Fruit fly (Drosophila melanogaster): Measurements from ENCODE around the gene gro.

Gene gro

DNA sequence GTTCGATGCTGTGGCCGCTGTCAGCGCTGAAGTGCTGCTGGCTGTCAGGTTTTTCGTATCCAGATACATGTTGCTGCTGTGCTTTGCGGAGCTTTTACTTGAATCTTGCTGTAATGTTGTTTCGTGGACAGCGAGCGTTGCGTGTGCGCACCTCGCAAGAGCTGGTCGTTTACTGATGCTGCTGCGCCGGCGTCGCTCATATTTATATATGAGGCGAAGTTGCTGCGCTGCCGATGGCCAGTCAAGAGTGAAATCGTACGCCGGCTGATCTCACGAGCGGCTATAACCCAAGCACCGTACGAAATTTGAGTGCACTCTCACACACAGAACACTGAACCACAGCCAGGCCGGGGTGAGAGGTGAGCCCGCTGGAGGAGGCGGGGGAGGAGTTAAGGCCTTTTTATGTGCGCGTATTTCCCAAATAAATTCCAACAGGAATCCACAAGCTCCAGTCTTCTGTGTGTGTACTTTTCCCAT, 24.2 kb upstream of the gro start:
- TF ChIP-seq h (optimal IDR thresholded peaks at IDR 0.05): no peak
- TF ChIP-seq Sin3A (optimal IDR thresholded peaks at IDR 0.05): no peak
- no peak for TF ChIP-seq psq (optimal IDR thresholded peaks at IDR 0.05)
- no peak for TF ChIP-seq Myc (optimal IDR thresholded peaks at IDR 0.05)
- no peak for TF ChIP-seq ttk (optimal IDR thresholded peaks at IDR 0.05)
- no peak for TF ChIP-seq insv (optimal IDR thresholded peaks at IDR 0.05)

DNA sequence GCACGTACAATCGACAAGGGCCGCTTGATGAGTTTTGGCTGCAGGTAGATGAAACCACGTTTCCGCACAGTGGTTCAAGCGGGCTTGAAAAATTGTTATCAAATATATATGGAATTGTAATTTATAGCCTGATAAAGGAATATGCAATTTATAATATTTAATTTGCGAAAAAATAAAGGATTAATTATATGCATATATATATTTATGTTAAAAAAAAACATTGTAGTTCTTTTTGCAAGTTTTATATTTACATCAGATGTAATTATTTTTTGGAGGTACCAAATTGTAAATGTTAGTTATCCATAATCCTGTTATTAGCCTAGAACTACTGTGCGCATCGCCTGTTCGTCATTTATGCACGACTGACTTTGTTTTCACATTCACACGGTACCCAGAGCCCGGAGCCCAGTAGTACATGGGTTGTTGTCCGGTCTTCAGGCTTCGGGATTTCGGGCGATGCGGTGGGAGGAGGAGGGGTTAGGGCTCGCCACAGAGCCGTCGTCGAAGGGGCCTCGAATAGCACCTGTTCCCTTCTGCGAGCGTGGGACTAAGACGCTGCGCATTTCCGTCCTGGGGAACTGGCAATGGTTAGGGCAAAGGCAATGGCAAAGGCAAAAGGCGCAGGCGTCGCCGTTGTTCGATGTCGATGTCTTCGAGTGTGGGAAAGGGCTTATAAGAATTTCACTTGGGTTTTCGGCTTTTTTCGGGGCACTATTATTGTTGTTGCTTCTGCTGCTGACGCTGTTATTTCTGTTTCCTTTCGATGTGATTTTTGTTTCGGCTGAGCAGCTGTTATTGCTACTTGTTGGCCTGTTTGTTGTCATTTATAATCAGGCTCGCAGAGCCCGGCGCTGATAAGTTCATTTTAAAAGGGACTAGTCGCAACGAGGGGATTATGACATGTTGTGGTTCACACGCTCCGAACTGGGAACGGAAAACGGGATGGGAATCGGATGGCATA, 23.5 kb upstream of the gro start:
- TF ChIP-seq Myc (optimal IDR thresholded peaks at IDR 0.05) (no peak), insv (optimal IDR thresholded peaks at IDR 0.05) (no peak), h (optimal IDR thresholded peaks at IDR 0.05) (no peak), ttk (optimal IDR thresholded peaks at IDR 0.05) (no peak), psq (optimal IDR thresholded peaks at IDR 0.05) (no peak), Sin3A (optimal IDR thresholded peaks at IDR 0.05) (no peak)

DNA sequence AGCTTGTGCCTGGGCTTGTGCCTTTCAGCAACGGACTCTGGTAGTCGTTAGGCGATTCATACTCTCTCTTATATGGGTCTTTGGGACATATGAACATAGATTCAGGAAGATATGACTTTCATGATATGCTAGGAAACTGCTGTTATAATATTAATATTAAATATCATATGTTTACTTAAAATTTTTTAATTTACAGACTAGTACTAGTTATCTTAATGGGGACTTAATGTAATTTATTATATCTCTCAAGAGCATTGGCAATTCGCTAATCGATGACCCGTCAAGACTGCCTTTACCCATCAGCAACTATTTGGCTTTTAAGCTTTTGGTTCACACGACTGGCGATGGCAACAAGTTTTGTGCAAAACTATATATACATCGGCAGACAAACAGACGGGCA, 22.3 kb upstream of the gro start:
- TF ChIP-seq Sin3A (optimal IDR thresholded peaks at IDR 0.05): no peak
- no peak for TF ChIP-seq psq (optimal IDR thresholded peaks at IDR 0.05)
- TF ChIP-seq Myc (optimal IDR thresholded peaks at IDR 0.05): no peak
- no peak for TF ChIP-seq insv (optimal IDR thresholded peaks at IDR 0.05)
- no peak for TF ChIP-seq h (optimal IDR thresholded peaks at IDR 0.05)
- no peak for TF ChIP-seq ttk (optimal IDR thresholded peaks at IDR 0.05)

- TF ChIP-seq Myc (optimal IDR thresholded peaks at IDR 0.05): no peak
- TF ChIP-seq h (optimal IDR thresholded peaks at IDR 0.05): peak; percentile 43
These were observed 21.0 kb upstream of the gro start for dm6 chr3R:26020244-26021171.

dm6 chr3R:26021195-26021914, 20.2 kb upstream of the gro start:
- TF ChIP-seq ttk (optimal IDR thresholded peaks at IDR 0.05) (no peak), h (optimal IDR thresholded peaks at IDR 0.05) (no peak), Sin3A (optimal IDR thresholded peaks at IDR 0.05) (no peak), Myc (optimal IDR thresholded peaks at IDR 0.05) (no peak), psq (optimal IDR thresholded peaks at IDR 0.05) (no peak), insv (optimal IDR thresholded peaks at IDR 0.05) (no peak)

DNA sequence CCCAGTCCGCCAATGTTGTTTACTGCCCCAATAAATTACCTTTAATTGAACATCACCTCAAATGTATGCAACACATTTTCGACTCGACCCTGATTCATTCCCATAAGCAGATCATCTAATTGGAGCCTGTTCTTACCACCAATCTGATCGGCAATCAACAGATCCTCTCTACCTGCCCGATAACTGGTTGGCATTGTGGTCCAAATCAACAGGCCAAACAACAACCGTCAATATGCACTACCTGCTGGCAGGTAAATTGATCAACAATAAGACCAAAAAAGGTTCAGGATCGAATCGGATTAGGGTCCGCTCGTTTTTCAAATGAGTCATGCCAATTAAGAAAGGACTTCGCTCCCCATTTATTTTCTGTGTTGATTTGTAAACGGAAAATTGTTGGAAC, 18.3 kb upstream of the gro start:
- TF ChIP-seq ttk (optimal IDR thresholded peaks at IDR 0.05) (no peak), h (optimal IDR thresholded peaks at IDR 0.05) (no peak), Sin3A (optimal IDR thresholded peaks at IDR 0.05) (no peak), psq (optimal IDR thresholded peaks at IDR 0.05) (no peak), Myc (optimal IDR thresholded peaks at IDR 0.05) (no peak), insv (optimal IDR thresholded peaks at IDR 0.05) (no peak)

dm6 chr3R:26024596-26025213, 16.8 kb upstream of the gro start:
- TF ChIP-seq h (optimal IDR thresholded peaks at IDR 0.05): no peak
- no peak for TF ChIP-seq Myc (optimal IDR thresholded peaks at IDR 0.05)
- no peak for TF ChIP-seq insv (optimal IDR thresholded peaks at IDR 0.05)
- TF ChIP-seq ttk (optimal IDR thresholded peaks at IDR 0.05): no peak
- no peak for TF ChIP-seq psq (optimal IDR thresholded peaks at IDR 0.05)
- TF ChIP-seq Sin3A (optimal IDR thresholded peaks at IDR 0.05): no peak

DNA sequence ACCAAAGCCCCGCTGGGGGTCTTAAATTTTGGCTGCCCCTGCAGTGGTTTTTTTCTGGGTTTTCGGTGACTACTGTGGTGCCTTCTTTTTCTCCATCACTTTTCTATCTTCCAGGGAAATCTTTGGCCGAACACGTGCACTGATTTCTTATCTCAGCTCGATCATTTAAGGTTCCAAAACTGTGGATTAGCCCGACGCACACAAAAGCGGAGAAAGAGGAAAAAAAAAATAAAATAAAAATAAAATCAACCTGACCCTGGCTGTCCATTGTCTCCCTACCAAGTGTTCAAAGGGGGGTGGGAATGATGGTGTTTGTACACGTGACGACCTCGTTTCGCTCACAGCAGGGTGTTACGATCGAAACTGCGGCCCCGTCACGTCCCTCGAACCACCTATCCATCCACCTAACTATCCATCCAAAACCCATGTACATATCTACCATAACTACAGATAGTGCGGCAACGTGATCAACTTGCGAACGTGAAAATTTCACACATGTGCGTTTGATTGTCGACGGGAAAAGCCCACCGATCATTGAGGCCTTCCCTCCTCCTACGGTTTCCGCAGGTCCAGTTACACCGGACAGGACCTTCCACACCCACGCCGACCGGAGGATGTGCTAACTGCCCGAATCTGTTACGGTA, 14.8 kb upstream of the gro start:
- TF ChIP-seq Myc (optimal IDR thresholded peaks at IDR 0.05): no peak
- TF ChIP-seq Sin3A (optimal IDR thresholded peaks at IDR 0.05): no peak
- no peak for TF ChIP-seq psq (optimal IDR thresholded peaks at IDR 0.05)
- no peak for TF ChIP-seq ttk (optimal IDR thresholded peaks at IDR 0.05)
- TF ChIP-seq h (optimal IDR thresholded peaks at IDR 0.05): no peak
- TF ChIP-seq insv (optimal IDR thresholded peaks at IDR 0.05): no peak

DNA sequence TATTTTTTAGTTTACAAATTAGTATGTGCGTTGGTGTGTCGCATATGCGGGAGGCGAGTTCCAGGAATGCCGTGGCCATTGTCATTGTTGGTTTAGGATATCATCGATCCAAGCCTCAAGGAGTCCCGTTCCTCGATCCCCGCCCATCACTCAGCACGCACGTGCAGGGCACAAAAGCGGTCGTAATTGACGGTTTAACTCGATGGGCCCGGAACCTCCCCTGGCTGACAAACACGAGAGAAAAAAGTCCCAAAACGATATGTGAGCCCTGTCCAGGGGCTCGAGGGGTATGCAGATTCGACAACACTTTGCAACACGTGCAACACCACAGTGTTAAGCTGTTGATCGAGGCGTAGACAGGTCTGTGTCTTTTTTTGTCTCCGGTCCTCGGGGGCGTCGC, 13.6 kb upstream of the gro start:
- TF ChIP-seq ttk (optimal IDR thresholded peaks at IDR 0.05): no peak
- TF ChIP-seq insv (optimal IDR thresholded peaks at IDR 0.05): no peak
- no peak for TF ChIP-seq Sin3A (optimal IDR thresholded peaks at IDR 0.05)
- TF ChIP-seq Myc (optimal IDR thresholded peaks at IDR 0.05): no peak
- no peak for TF ChIP-seq psq (optimal IDR thresholded peaks at IDR 0.05)
- TF ChIP-seq h (optimal IDR thresholded peaks at IDR 0.05): no peak

dm6 chr3R:26030562-26030961, 11.0 kb upstream of the gro start:
- TF ChIP-seq insv (optimal IDR thresholded peaks at IDR 0.05) (no peak), Sin3A (optimal IDR thresholded peaks at IDR 0.05) (no peak)

Measured in Kc167 (cell line).